Fruit fly (Drosophila melanogaster) whole organism, embryonic: ENCODE results near the gene CG1824.
A peak's percentile ranks its signal among the peaks of the same experiment; 100 is the strongest.

Experiments
- CG10543 ChIP-seq: fragments of 200-800 bp; sonication (Bioruptor generic); optimal IDR thresholded peaks from 3 replicates; lab custom pipeline; 2017; ENCODE audit warnings: missing biosample characterization, mild to moderate bottlenecking, missing genetic modification characterization, moderate library complexity
- CG11504 ChIP-seq: fragments of 200-800 bp; sonication (Bioruptor generic); optimal IDR thresholded peaks from 3 replicates; lab custom pipeline; 2019; ENCODE audit warnings: missing biosample characterization, mild to moderate bottlenecking, missing genetic modification characterization, moderate library complexity
- CG12391 ChIP-seq: fragments of 200-800 bp; sonication (Bioruptor generic); optimal IDR thresholded peaks from 3 replicates; lab custom pipeline; 2018; ENCODE audit warnings: missing biosample characterization, mild to moderate bottlenecking, missing genetic modification characterization, moderate library complexity
- CG13424 ChIP-seq: fragments of 200-800 bp; sonication (Bioruptor generic); optimal IDR thresholded peaks from 2 replicates; lab custom pipeline; 2019; ENCODE audit warnings: missing biosample characterization, mild to moderate bottlenecking, missing genetic modification characterization, moderate library complexity
- CG14441 ChIP-seq: fragments of 200-800 bp; sonication (Bioruptor generic); IDR thresholded peaks from 2 replicates; pipeline ENCODE4 v1.3.6; 2022; ENCODE audit warnings: missing biosample characterization, missing genetic modification characterization
- CG15479 ChIP-seq: fragments of 200-800 bp; sonication (Bioruptor generic); optimal IDR thresholded peaks from 3 replicates; lab custom pipeline; 2019; ENCODE audit warnings: missing biosample characterization, mild to moderate bottlenecking, missing genetic modification characterization, moderate library complexity
- CG15601 ChIP-seq: fragments of 200-800 bp; sonication (Bioruptor generic); optimal IDR thresholded peaks from 3 replicates; lab custom pipeline; 2019; ENCODE audit warnings: missing biosample characterization, mild to moderate bottlenecking, missing genetic modification characterization, moderate library complexity
- CG17328 ChIP-seq: fragments of 200-800 bp; sonication (Bioruptor generic); IDR thresholded peaks from 2 replicates; pipeline ENCODE4 v1.3.6; 2022; ENCODE audit warnings: missing biosample characterization, missing genetic modification characterization
- CG1832 ChIP-seq: fragments of 200-800 bp; sonication (Bioruptor generic); optimal IDR thresholded peaks from 2 replicates; lab custom pipeline; 2017; ENCODE audit warnings: missing biosample characterization, mild to moderate bottlenecking, missing genetic modification characterization, inconsistent platforms
- CG31365 ChIP-seq: fragments of 200-800 bp; sonication (Bioruptor generic); optimal IDR thresholded peaks from 2 replicates; lab custom pipeline; 2018; ENCODE audit warnings: missing biosample characterization, mild to moderate bottlenecking, missing genetic modification characterization
- CG33213 ChIP-seq: fragments of 200-800 bp; sonication (Bioruptor generic); optimal IDR thresholded peaks from 3 replicates; lab custom pipeline; 2016; ENCODE audit warnings: missing biosample characterization, missing genetic modification characterization
- CG42726 ChIP-seq: fragments of 200-800 bp; sonication (Bioruptor generic); IDR thresholded peaks from 2 replicates; pipeline ENCODE4 v1.3.6; 2022; ENCODE audit warnings: missing biosample characterization, missing genetic modification characterization; ENCODE audit not compliant: partially characterized antibody
- CG8089 ChIP-seq: fragments of 200-800 bp; sonication (Bioruptor generic); optimal IDR thresholded peaks from 3 replicates; lab custom pipeline; 2016; ENCODE audit warnings: missing biosample characterization, missing genetic modification characterization
- CG8359 ChIP-seq: fragments of 200-800 bp; sonication (Bioruptor generic); optimal IDR thresholded peaks from 2 replicates; lab custom pipeline; 2017; ENCODE audit warnings: missing biosample characterization, mild to moderate bottlenecking, missing genetic modification characterization, borderline replicate concordance
- Dbx ChIP-seq: fragments of 200-800 bp; sonication (Bioruptor generic); IDR thresholded peaks from 3 replicates; pipeline ENCODE4 v1.3.6; 2022; ENCODE audit warnings: missing biosample characterization, missing genetic modification characterization
- Kr ChIP-seq: fragments of 200-800 bp; sonication (Bioruptor generic); optimal IDR thresholded peaks from 2 replicates; lab custom pipeline; 2017; ENCODE audit warnings: missing biosample characterization, mild to moderate bottlenecking, missing genetic modification characterization
- MBD-R2 ChIP-seq: fragments of 200-800 bp; sonication (Bioruptor generic); IDR thresholded peaks from 2 replicates; pipeline ENCODE4 v1.3.6; 2022; ENCODE audit warnings: missing biosample characterization, missing genetic modification characterization
- NC2α ChIP-seq: fragments of 200-800 bp; sonication (Bioruptor generic); optimal IDR thresholded peaks from 2 replicates; lab custom pipeline; 2016; ENCODE audit warnings: missing biosample characterization, missing genetic modification characterization
- Sry-β ChIP-seq: fragments of 200-800 bp; sonication (Bioruptor generic); optimal IDR thresholded peaks from 2 replicates; lab custom pipeline; 2018; ENCODE audit warnings: missing biosample characterization, mild to moderate bottlenecking, missing genetic modification characterization, moderate library complexity
- Trl ChIP-seq, 3 experiments: fragments of >200 bp in 2 of 3; fragments of 200-800 bp in 1 of 3; sonication (Bioruptor generic) in 1 of 3; optimal IDR thresholded peaks; 2 replicates in 1 of 3; 3 replicates in 2 of 3; lab custom pipeline; 2016 to 2017; ENCODE audit warnings: missing biosample characterization in 1 of 3, missing genetic modification characterization in 1 of 3
- ab ChIP-seq: fragments of 200-800 bp; sonication (Bioruptor generic); optimal IDR thresholded peaks from 2 replicates; lab custom pipeline; 2016; ENCODE audit warnings: missing biosample characterization, missing genetic modification characterization
- bab2 ChIP-seq: fragments of 200-800 bp; sonication (Bioruptor generic); optimal IDR thresholded peaks from 2 replicates; lab custom pipeline; 2016; ENCODE audit warnings: missing biosample characterization, missing genetic modification characterization
- btn ChIP-seq: fragments of 200-800 bp; sonication (Bioruptor generic); optimal IDR thresholded peaks from 2 replicates; lab custom pipeline; 2016; ENCODE audit warnings: missing biosample characterization, missing genetic modification characterization
- cg ChIP-seq: fragments of 200-800 bp; sonication (Bioruptor generic); optimal IDR thresholded peaks from 3 replicates; lab custom pipeline; 2019; ENCODE audit warnings: missing biosample characterization, mild to moderate bottlenecking, missing genetic modification characterization, moderate library complexity
- chinmo ChIP-seq: fragments of 200-800 bp; sonication (Bioruptor generic); IDR thresholded peaks from 4 replicates; pipeline ENCODE4 v1.3.6; 2022; ENCODE audit warnings: missing biosample characterization, missing genetic modification characterization; ENCODE audit not compliant: partially characterized antibody
- corto ChIP-seq: fragments of 200-800 bp; sonication (Bioruptor generic); optimal IDR thresholded peaks from 2 replicates; lab custom pipeline; 2016; ENCODE audit warnings: missing biosample characterization, mild to moderate bottlenecking, missing genetic modification characterization, moderate library complexity
- dimm ChIP-seq: fragments of 200-800 bp; sonication (Bioruptor generic); IDR thresholded peaks from 2 replicates; pipeline ENCODE4 v1.3.6; 2022; ENCODE audit warnings: missing biosample characterization, missing genetic modification characterization
- eve ChIP-seq, 2 experiments: fragments of >200 bp; optimal IDR thresholded peaks; 2 replicates each; lab custom pipeline; 2017; ENCODE audit warnings: missing biosample characterization in 2 of 2, missing genetic modification characterization in 2 of 2
- ewg ChIP-seq: fragments of 200-800 bp; sonication (Bioruptor generic); optimal IDR thresholded peaks from 3 replicates; lab custom pipeline; 2017; ENCODE audit warnings: mild to moderate bottlenecking, missing biosample characterization, missing genetic modification reagents, missing genetic modification characterization
- fd64A ChIP-seq: fragments of 200-800 bp; sonication (Bioruptor generic); optimal IDR thresholded peaks from 3 replicates; lab custom pipeline; 2018; ENCODE audit warnings: missing biosample characterization, mild to moderate bottlenecking, missing genetic modification characterization
- gce ChIP-seq: fragments of 200-800 bp; sonication (Bioruptor generic); IDR thresholded peaks from 3 replicates; pipeline ENCODE4 v1.3.6; 2022; ENCODE audit warnings: missing biosample characterization, missing genetic modification characterization
- ham ChIP-seq: fragments of 200-800 bp; sonication (Bioruptor generic); IDR thresholded peaks from 2 replicates; pipeline ENCODE4 v1.3.6; 2022; ENCODE audit warnings: missing biosample characterization, missing genetic modification characterization
- jing ChIP-seq: fragments of 200-800 bp; sonication (Bioruptor generic); optimal IDR thresholded peaks from 2 replicates; lab custom pipeline; 2018; ENCODE audit warnings: missing biosample characterization, mild to moderate bottlenecking, missing genetic modification characterization
- lbe ChIP-seq: fragments of 200-800 bp; sonication (Bioruptor generic); optimal IDR thresholded peaks from 2 replicates; lab custom pipeline; 2016; ENCODE audit warnings: missing biosample characterization, mild to moderate bottlenecking, missing genetic modification characterization
- lov ChIP-seq, 2 experiments: fragments of 200-800 bp in 1 of 2; fragments of >200 bp in 1 of 2; sonication (Bioruptor generic) in 1 of 2; IDR thresholded peaks in 1 of 2; optimal IDR thresholded peaks in 1 of 2; 2 replicates in 1 of 2; 3 replicates in 1 of 2; pipeline versions ENCODE4 v1.3.6 to Lab custom; 2017 to 2022; ENCODE audit warnings: missing biosample characterization in 1 of 2, missing genetic modification characterization in 1 of 2
- pnt ChIP-seq: fragments of 200-800 bp; sonication (Bioruptor generic); optimal IDR thresholded peaks from 3 replicates; lab custom pipeline; 2016; ENCODE audit warnings: missing biosample characterization, missing genetic modification characterization
- pros ChIP-seq: fragments of 200-800 bp; sonication (Bioruptor generic); optimal IDR thresholded peaks from 3 replicates; lab custom pipeline; 2019; ENCODE audit warnings: missing biosample characterization, mild to moderate bottlenecking, missing genetic modification characterization, moderate library complexity
- rib ChIP-seq: fragments of 200-800 bp; sonication (Bioruptor generic); IDR thresholded peaks from 2 replicates; pipeline ENCODE4 v1.3.6; 2022; ENCODE audit warnings: missing biosample characterization, missing genetic modification characterization
- sens-2 ChIP-seq: fragments of 200-800 bp; sonication (Bioruptor generic); IDR thresholded peaks from 2 replicates; pipeline ENCODE4 v1.3.6; 2022; ENCODE audit warnings: missing biosample characterization, missing genetic modification characterization
- sisA ChIP-seq: fragments of 200-800 bp; sonication (Bioruptor generic); IDR thresholded peaks from 2 replicates; pipeline ENCODE4 v1.3.6; 2022; ENCODE audit warnings: missing biosample characterization, missing genetic modification characterization
- sna ChIP-seq: fragments of 200-800 bp; sonication (Bioruptor generic); IDR thresholded peaks from 2 replicates; pipeline ENCODE4 v1.3.6; 2022; ENCODE audit warnings: missing biosample characterization, missing genetic modification characterization; ENCODE audit not compliant: partially characterized antibody
- sqz ChIP-seq: fragments of 200-800 bp; sonication (Bioruptor generic); optimal IDR thresholded peaks from 3 replicates; lab custom pipeline; 2018; ENCODE audit warnings: missing biosample characterization, mild to moderate bottlenecking, missing genetic modification characterization
- stwl ChIP-seq: fragments of 200-800 bp; sonication (Bioruptor generic); optimal IDR thresholded peaks from 3 replicates; lab custom pipeline; 2018; ENCODE audit warnings: missing biosample characterization, mild to moderate bottlenecking, missing genetic modification characterization, moderate library complexity
- trem ChIP-seq: fragments of 200-800 bp; optimal IDR thresholded peaks from 3 replicates; lab custom pipeline; 2019; ENCODE audit warnings: missing biosample characterization, mild to moderate bottlenecking, missing genetic modification characterization, moderate library complexity

The CG1824 gene

DNA sequence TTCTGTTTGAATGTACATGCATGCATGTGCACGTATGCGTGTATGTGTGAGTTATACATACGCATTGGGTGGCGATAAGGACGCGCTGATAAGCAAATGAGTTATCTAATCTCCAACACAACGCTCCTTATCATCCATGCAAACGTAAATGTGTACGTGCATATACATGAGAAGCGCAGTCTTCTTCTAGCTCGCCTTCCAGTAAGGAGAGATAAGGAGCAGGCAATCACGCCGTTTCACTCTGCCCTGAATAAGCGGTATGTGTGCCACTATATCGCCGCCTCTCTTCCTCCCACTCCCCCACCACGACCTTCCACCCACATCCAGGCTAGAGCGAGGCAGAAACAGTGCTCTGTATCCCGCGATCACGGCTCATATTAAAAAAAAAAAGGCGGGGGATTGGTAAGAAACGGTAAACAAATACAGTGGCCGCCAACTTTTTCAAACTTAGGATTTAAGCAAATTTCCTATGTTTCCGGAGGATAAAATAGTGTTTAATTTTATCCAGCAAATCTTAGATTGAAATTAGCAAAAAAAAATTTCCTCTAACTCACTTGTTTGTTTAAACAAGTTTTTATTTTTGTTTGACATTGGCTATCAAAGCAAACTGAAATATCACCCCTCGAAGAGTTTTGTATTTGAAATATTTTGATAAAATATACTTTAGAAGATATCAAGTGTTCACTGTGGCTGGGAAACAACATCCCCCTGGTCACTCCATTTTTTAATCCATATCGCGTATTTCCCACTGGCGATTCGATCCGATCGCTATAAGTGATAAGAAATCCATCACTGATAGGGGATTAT, 14.7 kb downstream of the CG1824 start (continued):
- TF ChIP-seq CG31365 = no peak
- TF ChIP-seq CG14441 = no peak
- TF ChIP-seq fd64A (GFP tag; lab: Kevin White, UChicago) = no peak
- no peak for TF ChIP-seq pnt (GFP tag; lab: Kevin White, UChicago)

- TF ChIP-seq trem (tag; lab: Kevin White, UChicago) = peak; percentile 30
- 0 out of 2 replicates have a peak, but pooled peaks have one; percentile 20 for TF ChIP-seq sna (GFP tag; lab: Robert Waterston, UW)
- TF ChIP-seq sisA (GFP tag; lab: Robert Waterston, UW) = no peak
- TF ChIP-seq CG11504 (tag; lab: Kevin White, UChicago) = no peak
- TF ChIP-seq Dbx = no peak
- TF ChIP-seq pros = peak; percentile 40
- TF ChIP-seq NC2α = no peak
- TF ChIP-seq lov (optimal IDR thresholded peaks at IDR 0.05; lab: Kevin White, UChicago) = no peak
- no peak for TF ChIP-seq lov (GFP tag; IDR thresholded peaks at IDR 0.05; lab: Robert Waterston, UW)
- TF ChIP-seq jing (GFP tag; lab: Kevin White, UChicago) = no peak
- TF ChIP-seq Trl (optimal IDR thresholded peaks at IDR 0.05; lab: Kevin White, UChicago) = peak in 1 of 2 experiments; percentile 26
- TF ChIP-seq Trl (GFP tag; optimal IDR thresholded peaks at IDR 0.05; lab: Kevin White, UChicago) = no peak
- TF ChIP-seq corto (GFP tag; lab: Kevin White, UChicago) = peak; percentile 13
- no peak for TF ChIP-seq CG10543 (GFP tag; lab: Kevin White, UChicago)
- peak; percentile 53 for TF ChIP-seq CG1832
- TF ChIP-seq btn (GFP tag; lab: Kevin White, UChicago) = no peak
- TF ChIP-seq gce (GFP tag; lab: Robert Waterston, UW) = no peak
- no peak for TF ChIP-seq dimm (GFP tag; lab: Robert Waterston, UW)
- no peak for TF ChIP-seq CG12391 (tag; lab: Kevin White, UChicago)
- TF ChIP-seq ham (GFP tag; lab: Robert Waterston, UW) = no peak
- no peak for TF ChIP-seq bab2
- TF ChIP-seq CG33213 (GFP tag; lab: Kevin White, UChicago) = no peak
- TF ChIP-seq CG17328 = no peak
- TF ChIP-seq cg (GFP tag; lab: Kevin White, UChicago) = peak; percentile 83
- TF ChIP-seq lbe (GFP tag; lab: Kevin White, UChicago) = peak; percentile 41
- peak; percentile 93 for TF ChIP-seq Kr
- peak; percentile 55 for TF ChIP-seq ewg (GFP tag; lab: Kevin White, UChicago)
- no peak for TF ChIP-seq Sry-β
- TF ChIP-seq CG8359 = no peak
- peak; percentile 71 for TF ChIP-seq sqz (GFP tag; lab: Kevin White, UChicago)
- peak; percentile 85; the same call in 3 of the 4 replicates for TF ChIP-seq chinmo (GFP tag; lab: Robert Waterston, UW)
- TF ChIP-seq CG42726 = no peak
- no peak for TF ChIP-seq CG13424 (tag; lab: Kevin White, UChicago)
- TF ChIP-seq stwl (tag; lab: Kevin White, UChicago) = no peak
- TF ChIP-seq sens-2 (GFP tag; lab: Robert Waterston, UW) = no peak
- TF ChIP-seq CG8089 (GFP tag; lab: Kevin White, UChicago) = no peak
- no peak for TF ChIP-seq eve (GFP tag; optimal IDR thresholded peaks at IDR 0.05; lab: Kevin White, UChicago)
- TF ChIP-seq CG15479 (GFP tag; lab: Kevin White, UChicago) = peak; percentile 80
- TF ChIP-seq rib (GFP tag; lab: Robert Waterston, UW) = no peak; the same call in 1 of the 2 replicates
- TF ChIP-seq CG15601 = no peak
- TF ChIP-seq ab = no peak
- no peak for TF ChIP-seq MBD-R2 (GFP tag; lab: Robert Waterston, UW)
- TF ChIP-seq, all 482 proteins: peak for 13
These were observed 15.4 kb downstream of the CG1824 start for dm6 chrX:12580040-12580497.
